Worm (Caenorhabditis elegans): ENCODE data around the gene tag-153.

Gene tag-153

ce11 chrV:9346804-9347203, 23.9 kb downstream of the tag-153 start, which contains the start of the genes K07B1.7 and try-5 (continued):
- TF ChIP-seq irx-1 (tag; optimal IDR thresholded peaks at IDR 0.05) (peak; percentile 8), nhr-12 (tag; optimal IDR thresholded peaks at IDR 0.05) (no peak), skn-1 (tag; optimal IDR thresholded peaks at IDR 0.05) (peak; percentile 73), lin-14 (GFP tag; optimal IDR thresholded peaks at IDR 0.05) (peak; percentile 68), mep-1 (tag; optimal IDR thresholded peaks at IDR 0.05) (peak; percentile 67), nhr-77 (tag; optimal IDR thresholded peaks at IDR 0.05) (peak; percentile 24), nhr-90 (tag; optimal IDR thresholded peaks at IDR 0.05; ENCODE audit: poor library complexity) (peak; percentile 16), elt-3 (tag; optimal IDR thresholded peaks at IDR 0.05) (peak in 2 of 6 experiments; percentile 0 to 46), nhr-85 (tag) (peak; percentile 69), tbx-2 (tag; optimal IDR thresholded peaks at IDR 0.05) (peak; percentile 58), ceh-82 (tag; optimal IDR thresholded peaks at IDR 0.05) (peak; percentile 45 to 72 (median 65)), unc-86 (tag; optimal IDR thresholded peaks at IDR 0.05) (peak; percentile 26), ceh-8 (GFP tag; optimal IDR thresholded peaks at IDR 0.05) (peak; percentile 34), mdl-1 (tag; optimal IDR thresholded peaks at IDR 0.05) (peak in 1 of 2 experiments; percentile 49), mab-9 (GFP tag; IDR thresholded peaks at IDR 0.05) (no peak), blmp-1 (tag; optimal IDR thresholded peaks at IDR 0.05) (peak; percentile 64), fkh-8 (tag; optimal IDR thresholded peaks at IDR 0.05) (peak; percentile 43), elt-2 (tag; optimal IDR thresholded peaks at IDR 0.05) (no peak), egl-13 (tag; optimal IDR thresholded peaks at IDR 0.05) (peak; percentile 25), nhr-20 (tag; optimal IDR thresholded peaks at IDR 0.05) (peak; percentile 68), ceh-88 (GFP tag; IDR thresholded peaks at IDR 0.05) (no peak), lir-3 (tag; optimal IDR thresholded peaks at IDR 0.05; ENCODE audit: poor library complexity) (no peak), unc-130 (tag; optimal IDR thresholded peaks at IDR 0.05) (no peak), jun-1 (tag; optimal IDR thresholded peaks at IDR 0.05) (peak; percentile 12), nhr-76 (tag; optimal IDR thresholded peaks at IDR 0.05) (no peak), snpc-4 (tag; optimal IDR thresholded peaks at IDR 0.05) (no peak), aha-1 (tag; optimal IDR thresholded peaks at IDR 0.05) (no peak), pqm-1 (tag; optimal IDR thresholded peaks at IDR 0.05) (no peak), snu-23 (GFP tag; optimal IDR thresholded peaks at IDR 0.05) (peak; percentile 79), ztf-11 (tag; optimal IDR thresholded peaks at IDR 0.05) (no peak), xbp-1 (tag; optimal IDR thresholded peaks at IDR 0.05) (peak; percentile 68), nhr-47 (tag; optimal IDR thresholded peaks at IDR 0.05) (peak; percentile 76), unc-62 (GFP tag; optimal IDR thresholded peaks at IDR 0.05) (no peak), hpl-2 (GFP tag; optimal IDR thresholded peaks at IDR 0.05) (no peak), lin-15B (tag; optimal IDR thresholded peaks at IDR 0.05) (peak; percentile 24), nhr-71 (tag; optimal IDR thresholded peaks at IDR 0.05) (peak; percentile 77), alr-1 (tag; optimal IDR thresholded peaks at IDR 0.05; ENCODE audit: borderline replicate concordance) (no peak), lsy-2 (tag; optimal IDR thresholded peaks at IDR 0.05) (peak; percentile 70 to 90), ets-5 (GFP tag; IDR thresholded peaks at IDR 0.05) (no peak), lin-13 (GFP tag; optimal IDR thresholded peaks at IDR 0.05) (peak; percentile 61)

ce11 chrV:9349687-9350086, 26.8 kb downstream of the tag-153 start, which contains the start of gene srx-47:
srx-47 (plus strand) TSS chrV:9349987.
- TF ChIP-seq Y116A8C.19 (tag; optimal IDR thresholded peaks at IDR 0.05; ENCODE audit: borderline replicate concordance), result no peak
- TF ChIP-seq isw-1 (GFP tag; IDR thresholded peaks at IDR 0.05), result no peak
- TF ChIP-seq efl-1 (optimal IDR thresholded peaks at IDR 0.05), result no peak
- peak in 1 of 2 experiments; percentile 10 for TF ChIP-seq efl-1 (GFP tag; optimal IDR thresholded peaks at IDR 0.05 in 1 of 2)

Data from whole organism, L1 larva.